Worm (Caenorhabditis elegans): ENCODE results near the gene F10G2.2.

DNA sequence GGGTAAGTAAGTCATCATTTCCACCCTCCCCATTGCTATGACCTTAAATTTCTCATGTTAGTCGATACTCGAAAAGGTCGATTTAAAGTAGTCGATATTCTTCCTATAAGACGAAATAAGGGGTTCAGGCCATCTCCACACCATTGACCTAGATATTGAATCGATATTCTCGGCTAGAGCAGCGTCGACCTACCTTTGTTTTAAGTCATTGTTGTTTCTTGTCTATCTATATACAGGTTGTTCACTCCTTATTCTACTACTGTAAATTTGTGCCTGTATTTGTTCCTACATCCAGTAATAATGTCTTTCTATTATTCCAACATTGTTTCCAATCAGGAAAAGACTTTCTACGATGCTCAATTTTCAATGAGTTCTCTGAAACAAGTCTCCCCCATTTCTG is 4.0 kb upstream of the F10G2.2 start, which contains the start of gene F10G2.4:
- TF ChIP-seq tbx-2 (tag; optimal IDR thresholded peaks at IDR 0.05) (no peak), mab-9 (GFP tag; IDR thresholded peaks at IDR 0.05) (no peak), ztf-4 (tag; optimal IDR thresholded peaks at IDR 0.05) (no peak), unc-86 (tag; optimal IDR thresholded peaks at IDR 0.05) (no peak), nhr-20 (tag; optimal IDR thresholded peaks at IDR 0.05) (no peak), ceh-82 (tag; optimal IDR thresholded peaks at IDR 0.05) (no peak), pqm-1 (tag; optimal IDR thresholded peaks at IDR 0.05) (no peak), unc-130 (tag; optimal IDR thresholded peaks at IDR 0.05) (no peak)
